Fruit fly (Drosophila melanogaster): Measurements from ENCODE around the gene CG14324.
A peak's percentile ranks its signal among the peaks of the same experiment; 100 is the strongest.

CG14324 gene

dm6 chr3R:17646102-17647050 is 27.8 kb upstream of the CG14324 start (continued):
- TF ChIP-seq Ets65A (GFP tag) (peak; percentile 59), Bgb (GFP tag; IDR thresholded peaks at IDR 0.05; ENCODE audit: partially characterized antibody) (peak; percentile 70), danr (GFP tag; IDR thresholded peaks at IDR 0.05) (no peak), CG2712 (tag; optimal IDR thresholded peaks at IDR 0.05) (peak; percentile 9), bab2 (GFP tag; optimal IDR thresholded peaks at IDR 0.05) (no peak), CG17359 (tag; optimal IDR thresholded peaks at IDR 0.05) (peak; percentile 10), kni (GFP tag; optimal IDR thresholded peaks at IDR 0.05) (peak; percentile 6), sd (tag; optimal IDR thresholded peaks at IDR 0.05) (peak; percentile 40), eve (GFP tag; optimal IDR thresholded peaks at IDR 0.05) (peak in 1 of 2 experiments; percentile 11), Mes4 (GFP tag; optimal IDR thresholded peaks at IDR 0.05) (no peak), CG6272 (GFP tag; IDR thresholded peaks at IDR 0.05) (0 out of 2 replicates have a peak, but pooled peaks have one; percentile 15), NFAT (GFP tag; IDR thresholded peaks at IDR 0.05) (0 out of 2 replicates have a peak, but pooled peaks have one; percentile 35), amos (GFP tag; IDR thresholded peaks at IDR 0.05; ENCODE audit: partially characterized antibody) (peak; percentile 76), CG9437 (GFP tag; optimal IDR thresholded peaks at IDR 0.05) (no peak), cg (GFP tag; optimal IDR thresholded peaks at IDR 0.05) (no peak), Sox102F (GFP tag; optimal IDR thresholded peaks at IDR 0.05) (no peak), Dll (GFP tag; IDR thresholded peaks at IDR 0.05; ENCODE audit: partially characterized antibody) (peak; percentile 55; the same call in 2 of the 4 replicates), CG2199 (GFP tag; IDR thresholded peaks at IDR 0.05) (0 out of 3 replicates have a peak, but pooled peaks have one; percentile 7), her (GFP tag; optimal IDR thresholded peaks at IDR 0.05) (no peak), pfk (GFP tag; optimal IDR thresholded peaks at IDR 0.05) (peak; percentile 90), Med (GFP tag) (peak; percentile 66), dysf (GFP tag; IDR thresholded peaks at IDR 0.05) (0 out of 3 replicates have a peak, but pooled peaks have one; percentile 23), CG11247 (GFP tag; IDR thresholded peaks at IDR 0.05) (no peak), CG34376 (GFP tag; optimal IDR thresholded peaks at IDR 0.05) (peak; percentile 78), slbo (GFP tag; IDR thresholded peaks at IDR 0.05) (peak; percentile 34; the same call in 1 of the 2 replicates), bbx (GFP tag; IDR thresholded peaks at IDR 0.05; ENCODE audit: partially characterized antibody) (peak; percentile 69), salm (tag; optimal IDR thresholded peaks at IDR 0.05) (peak; percentile 79), Fer2 (tag; optimal IDR thresholded peaks at IDR 0.05) (no peak), CG6791 (GFP tag; IDR thresholded peaks at IDR 0.05; ENCODE audit: partially characterized antibody) (peak; percentile 78), en (GFP tag; optimal IDR thresholded peaks at IDR 0.05) (no peak), CG3995 (GFP tag; optimal IDR thresholded peaks at IDR 0.05) (peak; percentile 75), CG2120 (GFP tag; optimal IDR thresholded peaks at IDR 0.05) (peak; percentile 12), pros (GFP tag; optimal IDR thresholded peaks at IDR 0.05) (peak; percentile 19), CG6689 (GFP tag; IDR thresholded peaks at IDR 0.05) (no peak), CG12104 (GFP tag; optimal IDR thresholded peaks at IDR 0.05) (no peak), row (GFP tag; IDR thresholded peaks at IDR 0.05) (peak; percentile 58; the same call in 2 of the 3 replicates), vfl (GFP tag; optimal IDR thresholded peaks at IDR 0.05) (no peak), Pdp1 (GFP tag; optimal IDR thresholded peaks at IDR 0.05) (peak; percentile 19 to 95), Nf-YA (GFP tag; IDR thresholded peaks at IDR 0.05) (no peak), abd-A (tag; optimal IDR thresholded peaks at IDR 0.05) (peak; percentile 22), CG10267 (tag; optimal IDR thresholded peaks at IDR 0.05) (no peak), yki (optimal IDR thresholded peaks at IDR 0.05) (no peak), vvl (GFP tag; IDR thresholded peaks at IDR 0.05) (peak; percentile 73; the same call in 1 of the 2 replicates), CG42726 (GFP tag; IDR thresholded peaks at IDR 0.05; ENCODE audit: partially characterized antibody) (peak; percentile 64), knrl (GFP tag; IDR thresholded peaks at IDR 0.05; ENCODE audit: partially characterized antibody) (peak; percentile 55; the same call in 2 of the 3 replicates), sens (GFP tag) (peak; percentile 88), ara (GFP tag; IDR thresholded peaks at IDR 0.05) (peak; percentile 46; the same call in 1 of the 2 replicates), CG4707 (GFP tag; optimal IDR thresholded peaks at IDR 0.05) (no peak)

Measured in whole organism, embryonic.